Worm (Caenorhabditis elegans) whole organism, young adult: Measurements from ENCODE around the gene C27A7.5.

ENCODE experiments used
- C17E4.6 ChIP-seq: fragments of 200-800 bp; sonication (Bioruptor generic); IDR thresholded peaks from 2 replicates; pipeline ENCODE4 v1.3.6; 2022; ENCODE audit warnings: missing genetic modification reagents, missing genetic modification characterization, missing compliant biosample characterization
- efl-1 ChIP-seq: fragments of 150-350 bp; optimal IDR thresholded peaks from 2 replicates; lab custom pipeline; 2014; ENCODE audit warnings: missing biosample characterization, missing genetic modification reagents, missing genetic modification characterization
- nhr-80 ChIP-seq: sonication (generic microtip); optimal IDR thresholded peaks from 2 replicates; lab custom pipeline; 2016; ENCODE audit warnings: missing genetic modification characterization, missing compliant biosample characterization

Gene C27A7.5

DNA sequence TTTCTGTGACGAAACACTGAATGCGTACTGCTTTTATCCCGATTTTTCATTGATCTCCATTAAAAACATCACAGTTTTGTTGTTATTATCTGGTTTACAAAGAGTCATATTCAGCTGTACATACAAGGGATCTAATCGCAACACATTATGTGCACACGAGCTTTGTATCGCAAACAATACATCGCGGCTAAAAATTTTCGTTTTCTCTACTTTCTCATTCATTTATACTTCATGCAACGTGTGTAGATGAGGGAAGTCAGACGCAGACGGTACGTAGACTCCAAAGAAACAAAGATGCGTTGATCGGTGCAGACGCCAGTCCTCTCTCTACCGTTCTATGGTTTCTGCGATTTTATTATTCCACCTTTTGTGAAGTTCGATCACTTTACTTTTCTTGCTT lies 55.3 kb downstream of the C27A7.5 start, which contains the start of gene nhr-136:
Gene nhr-136, plus strand, starts transcription at position 301 of the 400 bp plus-strand sequence.
- TF ChIP-seq nhr-80: peak; percentile 2
- no peak for TF ChIP-seq efl-1 (GFP tag; lab: Kevin White, UChicago)
- TF ChIP-seq C17E4.6 (GFP tag; lab: Robert Waterston, UW): no peak
